Worm (Caenorhabditis elegans) whole organism, late embryonic: ENCODE data around the gene K03B8.11.

Experiments used
- C08G9.2 ChIP-seq: sonication (generic microtip); optimal IDR thresholded peaks from 2 replicates; lab custom pipeline; 2016; ENCODE audit warnings: mild to moderate bottlenecking, missing genetic modification characterization, moderate library complexity, missing compliant biosample characterization
- C38D4.7 ChIP-seq: fragments of 200-800 bp; sonication (Bioruptor generic); optimal IDR thresholded peaks from 2 replicates; lab custom pipeline; 2018; ENCODE audit warnings: mild to moderate bottlenecking, missing genetic modification characterization, moderate library complexity, missing compliant biosample characterization
- K02D7.2 ChIP-seq: sonication (generic microtip); optimal IDR thresholded peaks from 2 replicates; lab custom pipeline; 2017; ENCODE audit warnings: mild to moderate bottlenecking, missing genetic modification characterization, missing compliant biosample characterization
- T23F11.4 ChIP-seq: fragments of 200-800 bp; sonication (Bioruptor generic); optimal IDR thresholded peaks from 2 replicates; lab custom pipeline; 2018; ENCODE audit warnings: mild to moderate bottlenecking, missing genetic modification characterization, missing compliant biosample characterization
- ahr-1 ChIP-seq: sonication (generic microtip); optimal IDR thresholded peaks from 2 replicates; lab custom pipeline; 2016; ENCODE audit warnings: missing genetic modification characterization, missing compliant biosample characterization
- ama-1 ChIP-seq: fragments of 150-350 bp; optimal IDR thresholded peaks from 2 replicates; lab custom pipeline; 2014
- ceh-14 ChIP-seq: sonication (generic microtip); optimal IDR thresholded peaks from 2 replicates; lab custom pipeline; 2016; ENCODE audit warnings: missing genotype, missing genetic modification characterization, missing compliant biosample characterization
- ceh-2 ChIP-seq: sonication (generic microtip); optimal IDR thresholded peaks from 2 replicates; lab custom pipeline; 2016; ENCODE audit warnings: missing genotype, missing genetic modification characterization, missing compliant biosample characterization
- ceh-22 ChIP-seq: sonication (generic microtip); optimal IDR thresholded peaks from 2 replicates; lab custom pipeline; 2017; ENCODE audit warnings: missing biosample characterization, missing genetic modification characterization
- ceh-48 ChIP-seq: sonication (generic microtip); optimal IDR thresholded peaks from 2 replicates; lab custom pipeline; 2016; ENCODE audit warnings: missing genetic modification characterization, inconsistent platforms, missing compliant biosample characterization
- che-1 ChIP-seq: sonication (generic microtip); optimal IDR thresholded peaks from 2 replicates; lab custom pipeline; 2016; ENCODE audit warnings: mild to moderate bottlenecking, missing genetic modification characterization, missing compliant biosample characterization
- dmd-4 ChIP-seq: sonication (generic microtip); optimal IDR thresholded peaks from 2 replicates; lab custom pipeline; 2016; ENCODE audit warnings: borderline replicate concordance, missing genetic modification characterization, missing compliant biosample characterization
- dve-1 ChIP-seq: sonication (generic microtip); optimal IDR thresholded peaks from 2 replicates; lab custom pipeline; 2017; ENCODE audit warnings: antibody characterized with exemption, mild to moderate bottlenecking, missing genetic modification characterization, missing compliant biosample characterization
- ets-4 ChIP-seq: sonication (generic microtip); optimal IDR thresholded peaks from 2 replicates; lab custom pipeline; 2016; ENCODE audit warnings: missing genetic modification characterization, missing compliant biosample characterization
- eyg-1 ChIP-seq: sonication (generic microtip); optimal IDR thresholded peaks from 2 replicates; lab custom pipeline; 2016; ENCODE audit warnings: missing genotype, missing genetic modification characterization, missing compliant biosample characterization
- fax-1 ChIP-seq: sonication (generic microtip); optimal IDR thresholded peaks from 2 replicates; lab custom pipeline; 2016; ENCODE audit warnings: missing genotype, missing genetic modification characterization, missing compliant biosample characterization
- fkh-10 ChIP-seq: fragments of 150-350 bp; optimal IDR thresholded peaks from 2 replicates; lab custom pipeline; 2014; ENCODE audit warnings: missing biosample characterization, missing genetic modification reagents, missing genetic modification characterization
- fkh-6 ChIP-seq: sonication (generic microtip); optimal IDR thresholded peaks from 2 replicates; lab custom pipeline; 2016; ENCODE audit warnings: missing genetic modification characterization, missing compliant biosample characterization
- gmeb-2 ChIP-seq: sonication (generic microtip); optimal IDR thresholded peaks from 2 replicates; lab custom pipeline; 2016; ENCODE audit warnings: missing genetic modification characterization, inconsistent platforms, missing compliant biosample characterization
- hlh-15 ChIP-seq: sonication (generic microtip); optimal IDR thresholded peaks from 2 replicates; lab custom pipeline; 2016; ENCODE audit warnings: missing genetic modification characterization, missing compliant biosample characterization
- hlh-30 ChIP-seq: sonication (generic microtip); optimal IDR thresholded peaks from 2 replicates; lab custom pipeline; 2017; ENCODE audit warnings: antibody characterized with exemption, missing genetic modification characterization, missing compliant biosample characterization; ENCODE audit not compliant: insufficient read depth
- hlh-8 ChIP-seq: sonication (generic microtip); optimal IDR thresholded peaks from 2 replicates; lab custom pipeline; 2016; ENCODE audit warnings: missing genotype, missing genetic modification characterization, missing compliant biosample characterization
- lim-6 ChIP-seq: sonication (generic microtip); optimal IDR thresholded peaks from 2 replicates; lab custom pipeline; 2016; ENCODE audit warnings: missing genetic modification characterization, missing compliant biosample characterization
- mec-3 ChIP-seq: sonication (generic microtip); optimal IDR thresholded peaks from 2 replicates; lab custom pipeline; 2016; ENCODE audit warnings: borderline replicate concordance, missing genetic modification characterization, missing compliant biosample characterization
- nfya-1 ChIP-seq: sonication (generic microtip); optimal IDR thresholded peaks from 2 replicates; lab custom pipeline; 2017; ENCODE audit warnings: missing genetic modification characterization, mild to moderate bottlenecking, missing compliant biosample characterization, antibody characterized with exemption, moderate library complexity
- nhr-232 ChIP-seq: sonication (generic microtip); optimal IDR thresholded peaks from 2 replicates; lab custom pipeline; 2016; ENCODE audit warnings: missing genetic modification characterization, missing compliant biosample characterization
- npax-4 ChIP-seq: sonication (generic microtip); optimal IDR thresholded peaks from 2 replicates; lab custom pipeline; 2016; ENCODE audit warnings: missing genetic modification characterization, missing compliant biosample characterization
- pat-9 ChIP-seq: fragments of 200-800 bp; sonication (Bioruptor generic); optimal IDR thresholded peaks from 2 replicates; lab custom pipeline; 2018; ENCODE audit warnings: mild to moderate bottlenecking, missing genetic modification characterization, moderate library complexity, missing compliant biosample characterization
- pha-4 ChIP-seq: fragments of 150-350 bp; optimal IDR thresholded peaks from 2 replicates; lab custom pipeline; 2018; ENCODE audit warnings: missing biosample characterization, missing genetic modification reagents, missing genetic modification characterization
- pqm-1 ChIP-seq: sonication (generic microtip); optimal IDR thresholded peaks from 2 replicates; lab custom pipeline; 2016; ENCODE audit warnings: missing genetic modification characterization, missing compliant biosample characterization
- pros-1 ChIP-seq: fragments of 150-350 bp; optimal IDR thresholded peaks from 2 replicates; lab custom pipeline; 2014; ENCODE audit warnings: missing biosample characterization, missing genetic modification reagents, missing genetic modification characterization
- ref-2 ChIP-seq: sonication (generic microtip); optimal IDR thresholded peaks from 2 replicates; lab custom pipeline; 2016; ENCODE audit warnings: missing genetic modification characterization, missing compliant biosample characterization
- sox-4 ChIP-seq: sonication (generic microtip); optimal IDR thresholded peaks from 2 replicates; lab custom pipeline; 2017; ENCODE audit warnings: mild to moderate bottlenecking, missing genetic modification characterization, inconsistent platforms, missing compliant biosample characterization
- syd-9 ChIP-seq: sonication (generic microtip); optimal IDR thresholded peaks from 2 replicates; lab custom pipeline; 2016; ENCODE audit warnings: mild to moderate bottlenecking, missing genetic modification characterization, moderate library complexity, missing compliant biosample characterization
- tbx-2 ChIP-seq: sonication (generic microtip); optimal IDR thresholded peaks from 2 replicates; lab custom pipeline; 2016; ENCODE audit warnings: missing genetic modification characterization, missing compliant biosample characterization
- tbx-7 ChIP-seq: sonication (generic microtip); optimal IDR thresholded peaks from 2 replicates; lab custom pipeline; 2016; ENCODE audit warnings: missing genotype, missing genetic modification characterization, missing compliant biosample characterization
- unc-42 ChIP-seq: sonication (generic microtip); optimal IDR thresholded peaks from 2 replicates; lab custom pipeline; 2016; ENCODE audit warnings: missing genotype, missing genetic modification characterization, missing compliant biosample characterization
- unc-86 ChIP-seq: sonication (generic microtip); optimal IDR thresholded peaks from 2 replicates; lab custom pipeline; 2016; ENCODE audit warnings: missing genetic modification characterization, missing compliant biosample characterization

The K03B8.11 gene

DNA sequence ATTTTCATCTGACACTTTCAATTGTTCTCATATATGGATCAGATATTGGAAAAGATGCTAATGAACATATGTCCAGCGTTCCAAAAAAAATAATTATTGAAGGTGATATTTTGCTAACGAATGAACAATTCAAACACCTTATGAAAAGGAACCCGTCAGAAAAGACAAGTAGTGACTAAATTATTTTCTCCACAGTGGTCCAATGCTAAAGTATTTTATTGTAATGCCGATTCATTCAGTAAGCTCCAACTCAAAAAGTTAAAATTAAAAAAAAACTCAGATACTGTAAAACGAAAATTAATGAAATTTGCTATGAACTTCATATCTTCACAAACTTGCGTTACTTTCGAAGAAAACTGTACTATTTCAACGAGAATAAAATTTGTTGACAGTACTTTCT lies 1.7 kb upstream of the K03B8.11 start, which contains the start of gene nas-16:
TSS of gene nas-16 (plus strand) at position 301 of the 400 bp plus-strand sequence.
- no peak for TF ChIP-seq fax-1 (tag; lab: Kevin White, UChicago)
- TF ChIP-seq dmd-4 (tag; lab: Kevin White, UChicago), result no peak
- TF ChIP-seq ama-1, result no peak
- no peak for TF ChIP-seq hlh-30
- no peak for TF ChIP-seq ceh-14
- TF ChIP-seq npax-4, result no peak
- no peak for TF ChIP-seq tbx-2 (tag; lab: Kevin White, UChicago)
- no peak for TF ChIP-seq nhr-232 (tag; lab: Kevin White, UChicago)
- TF ChIP-seq pros-1 (tag; lab: Kevin White, UChicago), result no peak

DNA sequence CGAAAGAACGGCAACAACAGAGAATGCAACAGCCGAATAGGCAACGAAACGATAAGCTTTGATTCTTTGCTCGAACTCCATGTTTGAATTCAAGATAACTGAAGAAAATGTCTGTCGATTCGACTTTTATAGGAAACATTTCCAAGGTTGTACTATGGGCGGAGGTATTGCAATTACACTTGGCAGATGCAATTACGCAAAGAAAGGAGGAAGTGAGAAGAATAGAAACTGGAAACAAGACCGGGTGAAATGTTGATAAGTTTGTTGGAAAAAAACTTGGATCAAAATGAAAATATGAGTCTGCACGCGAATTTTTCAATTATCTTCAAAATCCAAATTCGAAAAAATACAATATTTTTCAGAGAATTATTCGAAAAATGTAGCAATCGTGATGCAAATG lies 518 bp downstream of the K03B8.11 start, which contains the start of gene col-155:
TSS of gene col-155 (minus strand) at position 101 of the 400 bp plus-strand sequence.
- TF ChIP-seq ets-4 (tag; lab: Kevin White, UChicago), result no peak
- TF ChIP-seq K02D7.2 (tag; lab: Kevin White, UChicago), result no peak
- no peak for TF ChIP-seq C38D4.7
- TF ChIP-seq C08G9.2 (tag; lab: Kevin White, UChicago), result no peak
- no peak for TF ChIP-seq eyg-1 (tag; lab: Kevin White, UChicago)
- TF ChIP-seq ceh-48, result no peak
- TF ChIP-seq T23F11.4 (GFP tag; lab: Kevin White, UChicago), result no peak

DNA sequence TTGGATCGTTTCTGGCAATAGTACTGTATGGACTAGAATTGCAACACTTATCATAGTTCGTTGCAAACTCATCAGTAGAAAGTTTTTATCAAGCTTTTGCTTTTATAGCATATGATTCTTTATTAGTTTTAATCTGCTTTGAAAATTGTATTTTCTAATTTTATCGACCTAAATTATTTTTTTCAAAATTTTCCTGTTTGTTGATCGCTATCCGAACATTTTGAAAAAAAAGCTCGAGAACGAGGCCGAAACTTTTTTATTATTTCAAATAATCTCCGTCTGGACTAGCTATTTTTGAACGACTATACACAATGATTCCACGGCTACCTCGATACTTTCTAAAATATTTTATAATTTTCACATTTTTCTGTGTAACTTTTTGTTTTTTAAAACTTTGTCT lies 3.9 kb downstream of the K03B8.11 start, which contains the start of gene F55C10.4:
TSS of gene F55C10.4 (plus strand) at position 301 of the 400 bp plus-strand sequence.
- TF ChIP-seq nhr-232 (tag; lab: Kevin White, UChicago) (no peak), ref-2 (no peak), che-1 (tag; lab: Kevin White, UChicago) (no peak), eyg-1 (tag; lab: Kevin White, UChicago) (no peak), unc-42 (no peak), ceh-22 (tag; lab: Kevin White, UChicago) (no peak), pros-1 (tag; lab: Kevin White, UChicago) (no peak), fax-1 (tag; lab: Kevin White, UChicago) (no peak), syd-9 (no peak), unc-86 (tag; lab: Kevin White, UChicago) (no peak)

- TF ChIP-seq pat-9 (tag; lab: Kevin White, UChicago) (no peak), che-1 (tag; lab: Kevin White, UChicago) (no peak), hlh-15 (tag; lab: Kevin White, UChicago) (no peak), fax-1 (tag; lab: Kevin White, UChicago) (no peak), nfya-1 (no peak), sox-4 (tag; lab: Kevin White, UChicago) (no peak), C38D4.7 (no peak), ceh-14 (no peak), fkh-10 (GFP tag; lab: Kevin White, UChicago) (no peak), tbx-7 (no peak), fkh-6 (tag; lab: Kevin White, UChicago) (no peak), gmeb-2 (tag; lab: Kevin White, UChicago) (no peak), ets-4 (tag; lab: Kevin White, UChicago) (no peak), pha-4 (tag; lab: Kevin White, UChicago) (no peak)
- TF ChIP-seq, all 69 proteins: peak for 0
Measured at ce11 chrV:11385060-11385459, 5.2 kb downstream of the K03B8.11 start, which contains the start of gene col-154. Gene col-154, plus strand, starts transcription at chrV:11385360.

DNA sequence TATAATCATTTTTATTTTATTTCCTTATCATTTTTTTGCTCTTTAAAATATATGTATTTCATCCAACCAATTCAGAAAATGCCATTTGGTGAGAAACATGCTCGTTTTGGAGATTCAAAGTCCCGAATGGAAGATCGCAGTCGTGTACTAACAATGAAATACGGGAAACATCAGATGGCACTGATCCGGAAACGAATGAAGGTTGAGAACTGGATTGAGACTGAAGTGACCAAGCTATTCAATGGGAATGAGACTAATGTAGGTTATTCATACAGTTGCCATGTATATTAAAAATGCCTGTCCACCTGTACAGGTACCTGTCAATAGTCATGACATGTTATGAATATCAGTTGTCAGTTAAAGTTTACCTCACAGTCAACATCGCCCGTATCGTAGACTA lies 7.3 kb downstream of the K03B8.11 start, which contains the start of gene F55C10.5:
TSS of gene F55C10.5 (plus strand) at position 74 of the 400 bp plus-strand sequence.
- TF ChIP-seq mec-3 (tag; lab: Kevin White, UChicago), result no peak
- TF ChIP-seq dve-1 (tag; lab: Kevin White, UChicago), result no peak
- no peak for TF ChIP-seq hlh-8 (tag; lab: Kevin White, UChicago)
- no peak for TF ChIP-seq ceh-2 (tag; lab: Kevin White, UChicago)
- TF ChIP-seq lim-6 (tag; lab: Kevin White, UChicago), result no peak
- TF ChIP-seq unc-86 (tag; lab: Kevin White, UChicago), result no peak
- TF ChIP-seq pqm-1 (tag; lab: Kevin White, UChicago), result no peak
- no peak for TF ChIP-seq ahr-1
